Fruit fly (Drosophila melanogaster) S2 (cell line): ENCODE results near the gene CG14332.

ENCODE experiments used
- CG8478 ChIP-seq: fragments of >200 bp; optimal IDR thresholded peaks from 2 replicates; lab custom pipeline; 2018
- CTCF ChIP-seq, 2 experiments: fragments of >200 bp; optimal IDR thresholded peaks; 2 replicates each; lab custom pipeline; 2018

CG14332 gene

dm6 chr3R:17394318-17395188, 27.4 kb downstream of the CG14332 start, which contains the start of gene CREG:
TSS of gene CREG (minus strand) at chr3R:17394640.
- TF ChIP-seq CG8478 (lab: Kevin White, UChicago) (no peak), CTCF (optimal IDR thresholded peaks at IDR 0.05; lab: Kevin White, UChicago) (no peak)

dm6 chr3R:17391313-17391845, 30.6 kb downstream of the CG14332 start, which contains the start of the genes Brf and sds22:
TSS of gene Brf (minus strand) at chr3R:17391337.
TSS of gene sds22 (plus strand) at chr3R:17391594.
- no peak for TF ChIP-seq CTCF (optimal IDR thresholded peaks at IDR 0.05; lab: Kevin White, UChicago)
- no peak for TF ChIP-seq CG8478 (lab: Kevin White, UChicago)

dm6 chr3R:17386168-17386819, 35.7 kb downstream of the CG14332 start:
- TF ChIP-seq CG8478 (lab: Kevin White, UChicago) = no peak
- no peak for TF ChIP-seq CTCF (optimal IDR thresholded peaks at IDR 0.05; lab: Kevin White, UChicago)

dm6 chr3R:17385329-17386019, 36.5 kb downstream of the CG14332 start:
- TF ChIP-seq CG8478 (lab: Kevin White, UChicago) (no peak), CTCF (optimal IDR thresholded peaks at IDR 0.05; lab: Kevin White, UChicago) (peak in 1 of 2 experiments; percentile 12)

dm6 chr3R:17381916-17382315, 40.1 kb downstream of the CG14332 start:
- TF ChIP-seq CTCF (optimal IDR thresholded peaks at IDR 0.05; lab: Kevin White, UChicago) = no peak
- no peak for TF ChIP-seq CG8478 (lab: Kevin White, UChicago)

- TF ChIP-seq CTCF (optimal IDR thresholded peaks at IDR 0.05; lab: Kevin White, UChicago) = no peak
- TF ChIP-seq CG8478 (lab: Kevin White, UChicago) = no peak
Measured at dm6 chr3R:17379742-17380141, 42.3 kb downstream of the CG14332 start, which contains the start of gene lute. TSS of gene lute (plus strand) at chr3R:17379944.

- no peak for TF ChIP-seq CG8478 (lab: Kevin White, UChicago)
- TF ChIP-seq CTCF (optimal IDR thresholded peaks at IDR 0.05; lab: Kevin White, UChicago) = no peak
Measured at dm6 chr3R:17379051-17379450, 43.0 kb downstream of the CG14332 start.

dm6 chr3R:17377503-17377902, 44.5 kb downstream of the CG14332 start:
- TF ChIP-seq CG8478 (lab: Kevin White, UChicago) = no peak
- TF ChIP-seq CTCF (optimal IDR thresholded peaks at IDR 0.05; lab: Kevin White, UChicago) = no peak
